Worm (Caenorhabditis elegans): ENCODE measurements around the gene pigm-1.

pigm-1 gene

ce11 chrII:11347878-11348556 lies at the start of gene pigm-1, which contains the start of gene B0491.6 (continued):
- TF ChIP-seq nhr-28 (tag; optimal IDR thresholded peaks at IDR 0.05), result peak; percentile 15
- no peak for TF ChIP-seq daf-16 (GFP tag; optimal IDR thresholded peaks at IDR 0.05)
- TF ChIP-seq daf-16 (tag; optimal IDR thresholded peaks at IDR 0.05), result peak; percentile 48
- no peak for TF ChIP-seq lin-29 (GFP tag; IDR thresholded peaks at IDR 0.05)

ce11 chrII:11301059-11301458 lies 47.2 kb upstream of the pigm-1 start, which contains the start of gene raga-1:
Gene raga-1, plus strand, starts transcription at chrII:11301359.
- TF ChIP-seq duxl-1 (tag; optimal IDR thresholded peaks at IDR 0.05; ENCODE audit: poor library complexity) (no peak), F49E8.2 (tag; optimal IDR thresholded peaks at IDR 0.05; ENCODE audit: borderline replicate concordance) (no peak), lsy-2 (tag; optimal IDR thresholded peaks at IDR 0.05) (no peak), vab-7 (GFP tag; IDR thresholded peaks at IDR 0.05) (no peak), arid-1 (GFP tag; conservative IDR thresholded peaks at IDR 0.05) (no peak), php-3 (GFP tag; IDR thresholded peaks at IDR 0.05) (no peak), R02D3.7 (tag; optimal IDR thresholded peaks at IDR 0.05) (no peak), lin-1 (GFP tag; IDR thresholded peaks at IDR 0.05) (no peak), snpc-1.2 (GFP tag; IDR thresholded peaks at IDR 0.05) (no peak), ceh-62 (tag; optimal IDR thresholded peaks at IDR 0.05) (no peak), nhr-237 (tag; optimal IDR thresholded peaks at IDR 0.05) (no peak), lin-13 (GFP tag; optimal IDR thresholded peaks at IDR 0.05) (no peak), nhr-42 (GFP tag; IDR thresholded peaks at IDR 0.05) (no peak), Y75B8A.6 (GFP tag; IDR thresholded peaks at IDR 0.05) (no peak), T26A8.4 (GFP tag; IDR thresholded peaks at IDR 0.05) (no peak), tra-1 (GFP tag; IDR thresholded peaks at IDR 0.05) (no peak), pqm-1 (tag; optimal IDR thresholded peaks at IDR 0.05) (no peak), ZK546.5 (tag; optimal IDR thresholded peaks at IDR 0.05) (no peak), Y105C5A.15 (GFP tag; IDR thresholded peaks at IDR 0.05) (no peak)

- TF ChIP-seq pha-4 (GFP tag; IDR thresholded peaks at IDR 0.05) (peak; percentile 21; the same call in 1 of the 2 replicates), pha-4 (tag; optimal IDR thresholded peaks at IDR 0.05) (no peak), unc-62 (GFP tag; optimal IDR thresholded peaks at IDR 0.05 in 1 of 2) (peak in 1 of 2 experiments; percentile 78), unc-62 (tag; optimal IDR thresholded peaks at IDR 0.05) (no peak), lin-38 (GFP tag; IDR thresholded peaks at IDR 0.05) (peak; percentile 37; the same call in 1 of the 2 replicates), hlh-30 (tag; optimal IDR thresholded peaks at IDR 0.05; ENCODE audit: insufficient read depth) (no peak)
Observed at ce11 chrII:11302591-11302990, 45.7 kb upstream of the pigm-1 start, which contains the start of gene samp-1. Gene samp-1, plus strand, starts transcription at chrII:11302891.

- no peak for TF ChIP-seq mxl-2 (GFP tag; conservative IDR thresholded peaks at IDR 0.05)
- TF ChIP-seq ctbp-1 (GFP tag; IDR thresholded peaks at IDR 0.05), result peak; percentile 34; the same call in 1 of the 2 replicates
- TF ChIP-seq ces-1 (GFP tag; optimal IDR thresholded peaks at IDR 0.05), result no peak
- TF ChIP-seq nhr-111 (GFP tag; optimal IDR thresholded peaks at IDR 0.05), result no peak
- TF ChIP-seq daf-16 (GFP tag; optimal IDR thresholded peaks at IDR 0.05), result no peak
- TF ChIP-seq daf-16 (tag; optimal IDR thresholded peaks at IDR 0.05), result peak; percentile 20
- TF ChIP-seq fos-1 (tag; optimal IDR thresholded peaks at IDR 0.05), result no peak
- TF ChIP-seq mes-2 (tag; optimal IDR thresholded peaks at IDR 0.05; ENCODE audit: poor library complexity, severe bottlenecking), result peak; percentile 51
- 0 out of 2 replicates have a peak, but pooled peaks have one; percentile 47 for TF ChIP-seq F44E2.7 (GFP tag; IDR thresholded peaks at IDR 0.05)
- no peak for TF ChIP-seq dmd-8 (GFP tag; IDR thresholded peaks at IDR 0.05)
- TF ChIP-seq unc-62 (GFP tag; optimal IDR thresholded peaks at IDR 0.05 in 1 of 2), result peak in 1 of 2 experiments; percentile 60
- TF ChIP-seq unc-62 (tag; optimal IDR thresholded peaks at IDR 0.05), result no peak
- TF ChIP-seq ama-1 (optimal IDR thresholded peaks at IDR 0.05), result no peak
- TF ChIP-seq aha-1 (tag), result peak; percentile 68
- peak in 1 of 2 experiments; percentile 41 for TF ChIP-seq lsy-2 (tag; optimal IDR thresholded peaks at IDR 0.05)
- TF ChIP-seq nhr-11 (tag; optimal IDR thresholded peaks at IDR 0.05), result no peak
- TF ChIP-seq lin-38 (GFP tag; IDR thresholded peaks at IDR 0.05), result peak; percentile 40; the same call in 1 of the 2 replicates
- TF ChIP-seq lin-13 (GFP tag; optimal IDR thresholded peaks at IDR 0.05), result no peak
- no peak for TF ChIP-seq ceh-28 (tag; optimal IDR thresholded peaks at IDR 0.05)
- no peak for TF ChIP-seq vab-7 (GFP tag; IDR thresholded peaks at IDR 0.05)
- no peak for TF ChIP-seq nhr-28 (tag; optimal IDR thresholded peaks at IDR 0.05)
- no peak for TF ChIP-seq mdt-29 (GFP tag; IDR thresholded peaks at IDR 0.05)
- TF ChIP-seq hmg-1.1 (GFP tag; IDR thresholded peaks at IDR 0.05), result peak; percentile 59
Observed at ce11 chrII:11305627-11306449, 42.4 kb upstream of the pigm-1 start, which contains the start of gene rsf-1. Gene rsf-1, plus strand, starts transcription at chrII:11306399.

All from whole organism, L4 larva.